Worm (Caenorhabditis elegans) whole organism, midembryonic: Measurements from ENCODE around the gene Y47D3A.34.
A peak's percentile ranks its signal among the peaks of the same experiment; 100 is the strongest.

Experiments used
- T22C8.4 ChIP-seq: fragments of 200-800 bp; sonication (Bioruptor generic); IDR thresholded peaks from 2 replicates; pipeline ENCODE4 v1.3.6; 2022; ENCODE audit warnings: missing genetic modification characterization, missing compliant biosample characterization
- cog-1 ChIP-seq: sonication (generic microtip); optimal IDR thresholded peaks from 2 replicates; lab custom pipeline; 2016; ENCODE audit warnings: missing genetic modification characterization, missing compliant biosample characterization
- flt-1 ChIP-seq: fragments of 200-800 bp; sonication (Bioruptor generic); IDR thresholded peaks from 2 replicates; pipeline ENCODE4 v1.3.6; 2022; ENCODE audit warnings: missing genetic modification characterization, missing compliant biosample characterization
- klf-2 ChIP-seq: fragments of 200-800 bp; sonication (Bioruptor generic); conservative IDR thresholded peaks from 2 replicates; pipeline ENCODE4 v1.3.6; 2022; ENCODE audit warnings: missing genetic modification reagents, missing genetic modification characterization, missing compliant biosample characterization
- med-1 ChIP-seq: sonication (generic microtip); optimal IDR thresholded peaks from 2 replicates; lab custom pipeline; 2017; ENCODE audit warnings: missing genetic modification characterization, mild to moderate bottlenecking, missing compliant biosample characterization, antibody characterized with exemption, missing genetic modification reagents; ENCODE audit not compliant: insufficient read depth
- ref-1 ChIP-seq: fragments of 200-800 bp; sonication (Bioruptor generic); conservative IDR thresholded peaks from 2 replicates; pipeline ENCODE4 v1.3.6; 2022; ENCODE audit warnings: missing genetic modification reagents, missing genetic modification characterization, missing compliant biosample characterization
- tab-1 ChIP-seq: fragments of 200-800 bp; sonication (Bioruptor generic); IDR thresholded peaks from 2 replicates; pipeline ENCODE4 v1.3.6; 2022; ENCODE audit warnings: missing genetic modification characterization, missing compliant biosample characterization
- ztf-23 ChIP-seq: fragments of 200-800 bp; sonication (Bioruptor generic); IDR thresholded peaks from 2 replicates; pipeline ENCODE4 v1.3.6; 2022; ENCODE audit warnings: missing genetic modification reagents, missing genetic modification characterization, missing compliant biosample characterization
- ztf-29 ChIP-seq: fragments of 200-800 bp; sonication (Bioruptor generic); IDR thresholded peaks from 2 replicates; pipeline ENCODE4 v1.3.6; 2022; ENCODE audit warnings: missing genetic modification reagents, missing genetic modification characterization, missing compliant biosample characterization

Gene Y47D3A.34

DNA sequence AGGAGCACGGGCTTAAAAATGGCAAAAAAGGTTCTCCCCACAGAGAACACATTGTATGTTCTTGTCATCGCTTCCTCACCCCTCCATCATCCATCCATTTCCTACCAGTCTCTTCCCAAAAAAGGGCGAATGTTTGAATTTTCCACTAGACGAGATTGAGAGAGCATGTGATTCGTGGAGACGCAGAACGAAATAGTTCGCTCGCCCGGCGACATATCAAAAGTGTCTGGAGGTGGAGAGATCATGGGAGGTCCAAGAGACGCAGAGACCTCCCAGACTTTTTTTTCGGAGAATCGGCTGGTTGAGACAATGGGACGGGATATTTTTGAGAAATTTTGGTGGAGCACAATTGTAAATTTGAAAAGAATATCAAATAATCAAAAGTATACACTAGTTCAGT lies 26.3 kb downstream of the Y47D3A.34 start:
- TF ChIP-seq klf-2 (GFP tag; lab: Robert Waterston, UW) (no peak), med-1 (GFP tag; lab: Kevin White, UChicago) (no peak), flt-1 (GFP tag; lab: Robert Waterston, UW) (no peak), ztf-29 (GFP tag; lab: Robert Waterston, UW) (no peak), T22C8.4 (GFP tag; lab: Robert Waterston, UW) (no peak), ztf-23 (GFP tag; lab: Robert Waterston, UW) (no peak), tab-1 (GFP tag; lab: Robert Waterston, UW) (no peak), cog-1 (tag; lab: Kevin White, UChicago) (no peak), ref-1 (GFP tag; lab: Robert Waterston, UW) (no peak)

DNA sequence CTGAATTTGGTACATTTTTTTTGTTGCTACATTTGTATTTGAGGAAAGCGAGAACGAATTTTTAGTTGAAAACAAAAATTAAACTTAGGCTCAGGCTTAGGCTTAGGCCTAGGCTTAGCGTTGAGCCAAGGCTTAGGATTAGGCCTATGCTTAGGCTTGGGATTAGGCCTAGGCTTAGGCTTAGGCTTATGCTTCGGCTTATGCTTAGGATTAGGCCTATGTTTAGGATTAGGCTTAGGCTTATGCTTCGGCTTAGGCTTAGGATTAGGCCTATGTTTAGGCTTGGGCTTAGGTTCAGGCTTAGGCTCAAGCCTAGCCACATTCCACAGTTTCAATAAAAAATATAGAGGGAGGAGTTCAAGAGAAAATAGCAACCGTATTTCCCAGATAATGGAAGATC lies 26.8 kb downstream of the Y47D3A.34 start:
- TF ChIP-seq ztf-29 (GFP tag; lab: Robert Waterston, UW) (peak; percentile 36; the same call in 1 of the 2 replicates), klf-2 (GFP tag; lab: Robert Waterston, UW) (no peak)

DNA sequence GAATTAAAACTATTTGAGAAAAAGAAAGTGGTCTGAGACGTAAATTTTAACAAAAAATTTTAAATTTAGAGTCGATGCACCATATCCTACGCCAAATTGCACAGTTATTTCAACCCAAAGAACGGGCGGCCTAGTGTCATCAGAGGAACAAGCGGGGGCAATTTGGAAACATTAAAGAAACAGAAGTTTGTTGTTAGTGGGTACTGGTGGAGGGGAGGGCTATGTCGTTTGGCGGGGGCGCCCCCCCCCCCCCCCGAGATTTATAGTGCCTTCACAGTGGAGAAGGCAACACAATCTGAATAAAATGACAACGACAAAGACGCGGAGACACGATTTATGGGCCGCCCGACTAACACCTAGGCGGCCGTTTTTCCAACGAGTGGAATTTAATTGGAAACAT lies 27.8 kb downstream of the Y47D3A.34 start:
- no peak for TF ChIP-seq tab-1 (GFP tag; lab: Robert Waterston, UW)
- TF ChIP-seq T22C8.4 (GFP tag; lab: Robert Waterston, UW) = no peak
- no peak for TF ChIP-seq ref-1 (GFP tag; lab: Robert Waterston, UW)
- TF ChIP-seq med-1 (GFP tag; lab: Kevin White, UChicago) = no peak
- TF ChIP-seq cog-1 (tag; lab: Kevin White, UChicago) = no peak
- TF ChIP-seq flt-1 (GFP tag; lab: Robert Waterston, UW) = no peak
- no peak for TF ChIP-seq ztf-29 (GFP tag; lab: Robert Waterston, UW)
- TF ChIP-seq ztf-23 (GFP tag; lab: Robert Waterston, UW) = no peak
- TF ChIP-seq klf-2 (GFP tag; lab: Robert Waterston, UW) = no peak

DNA sequence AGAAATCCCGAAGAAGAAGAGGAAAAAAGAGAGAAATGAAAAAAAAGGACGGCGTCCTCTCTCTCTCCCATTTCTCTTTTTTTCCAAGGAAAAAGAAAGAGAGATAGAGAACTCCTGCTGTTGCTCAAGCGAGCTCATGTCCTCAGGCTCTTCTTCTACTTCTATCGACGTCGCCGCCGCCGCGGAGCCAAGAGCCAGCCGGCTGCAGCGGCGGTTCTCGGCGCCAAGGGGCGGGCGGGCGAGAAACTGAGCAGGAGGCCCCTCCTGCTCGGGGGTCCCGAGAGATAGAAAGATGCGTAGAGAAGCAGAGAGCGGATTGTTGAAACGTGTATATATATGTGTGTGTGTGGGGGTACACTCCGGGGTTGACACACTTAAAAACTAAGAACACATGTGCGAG lies 31.7 kb downstream of the Y47D3A.34 start:
- TF ChIP-seq T22C8.4 (GFP tag; lab: Robert Waterston, UW) = no peak
- no peak for TF ChIP-seq ztf-29 (GFP tag; lab: Robert Waterston, UW)
- no peak for TF ChIP-seq med-1 (GFP tag; lab: Kevin White, UChicago)
- TF ChIP-seq cog-1 (tag; lab: Kevin White, UChicago) = no peak
- no peak for TF ChIP-seq tab-1 (GFP tag; lab: Robert Waterston, UW)
- TF ChIP-seq klf-2 (GFP tag; lab: Robert Waterston, UW) = no peak
- TF ChIP-seq ref-1 (GFP tag; lab: Robert Waterston, UW) = no peak
- TF ChIP-seq ztf-23 (GFP tag; lab: Robert Waterston, UW) = no peak

DNA sequence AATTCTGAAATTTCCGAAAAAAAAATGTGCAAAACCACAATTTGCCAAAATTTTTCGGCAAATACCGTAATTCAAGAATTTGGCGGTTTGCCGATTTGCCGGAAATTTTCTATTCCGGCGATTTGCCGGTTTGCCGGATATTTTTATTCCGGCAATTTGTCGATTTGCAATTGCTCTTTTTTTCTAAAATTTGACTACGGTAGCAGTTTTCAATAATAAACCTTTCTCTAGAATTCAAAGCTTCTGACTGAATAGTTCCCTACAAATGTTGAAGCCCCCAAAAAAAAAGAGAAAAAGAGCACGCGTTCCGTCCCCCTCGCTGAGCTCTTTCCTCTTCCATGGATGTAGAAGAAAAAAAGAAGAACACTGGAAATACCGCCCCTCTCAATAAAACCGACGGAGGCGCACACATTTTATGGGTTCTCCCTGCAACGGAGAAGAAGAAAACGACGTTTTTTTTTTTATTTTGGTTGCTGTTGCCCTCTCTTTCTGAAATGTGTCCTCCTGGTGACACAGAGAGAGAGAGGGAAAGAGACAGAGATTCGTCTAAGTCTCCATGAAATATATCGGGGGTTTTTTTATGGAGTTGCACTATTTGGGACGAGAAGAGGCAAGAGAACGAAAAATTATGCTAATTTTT lies 33.7 kb downstream of the Y47D3A.34 start:
- TF ChIP-seq ref-1 (GFP tag; lab: Robert Waterston, UW) (no peak), T22C8.4 (GFP tag; lab: Robert Waterston, UW) (no peak), cog-1 (tag; lab: Kevin White, UChicago) (no peak), flt-1 (GFP tag; lab: Robert Waterston, UW) (no peak), ztf-29 (GFP tag; lab: Robert Waterston, UW) (no peak), med-1 (GFP tag; lab: Kevin White, UChicago) (no peak)

DNA sequence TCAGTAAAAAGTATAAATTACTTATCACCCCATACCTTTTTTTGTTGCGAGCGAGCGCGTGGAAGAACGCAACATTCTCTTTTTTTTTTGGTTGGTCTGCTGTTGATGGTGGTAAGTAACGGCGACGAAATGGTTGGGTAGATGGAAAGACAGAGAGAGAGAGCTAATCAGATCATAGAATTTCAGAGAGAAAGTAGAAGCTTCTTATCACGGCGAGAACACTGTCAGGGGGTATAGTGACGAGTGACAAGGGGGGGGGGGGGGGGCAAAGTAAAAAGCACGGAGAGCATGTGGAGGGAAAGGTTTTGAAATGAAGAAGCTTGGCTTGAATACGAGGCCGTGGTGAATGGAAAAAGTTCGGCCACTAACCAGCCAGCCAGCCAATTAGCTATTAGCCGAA lies 37.3 kb downstream of the Y47D3A.34 start:
- no peak for TF ChIP-seq cog-1 (tag; lab: Kevin White, UChicago)
- TF ChIP-seq tab-1 (GFP tag; lab: Robert Waterston, UW) = no peak
- no peak for TF ChIP-seq klf-2 (GFP tag; lab: Robert Waterston, UW)
- no peak for TF ChIP-seq ztf-23 (GFP tag; lab: Robert Waterston, UW)
- TF ChIP-seq flt-1 (GFP tag; lab: Robert Waterston, UW) = no peak
- no peak for TF ChIP-seq T22C8.4 (GFP tag; lab: Robert Waterston, UW)
- TF ChIP-seq ztf-29 (GFP tag; lab: Robert Waterston, UW) = no peak
- TF ChIP-seq med-1 (GFP tag; lab: Kevin White, UChicago) = no peak
- TF ChIP-seq ref-1 (GFP tag; lab: Robert Waterston, UW) = no peak

DNA sequence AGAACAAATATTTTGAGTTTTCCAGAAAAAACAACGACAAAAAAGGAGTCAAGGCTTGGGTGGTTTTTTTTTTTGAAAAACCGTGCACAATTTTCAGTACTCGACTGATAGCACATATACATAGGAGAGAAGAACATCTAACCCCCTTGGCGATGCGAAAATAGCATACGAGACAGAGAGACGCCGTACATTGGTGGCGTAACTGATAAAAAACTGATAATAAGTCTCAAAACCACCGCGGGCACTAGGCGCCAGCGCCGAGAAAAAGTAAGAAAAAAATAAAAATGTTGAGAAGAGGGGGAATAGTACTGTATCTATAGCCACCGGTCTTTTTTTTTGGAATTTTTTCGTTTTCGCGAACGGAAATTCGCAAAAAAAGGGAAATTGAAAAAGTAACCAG lies 39.1 kb downstream of the Y47D3A.34 start:
- TF ChIP-seq flt-1 (GFP tag; lab: Robert Waterston, UW) (no peak), ref-1 (GFP tag; lab: Robert Waterston, UW) (no peak), ztf-23 (GFP tag; lab: Robert Waterston, UW) (no peak), tab-1 (GFP tag; lab: Robert Waterston, UW) (no peak), klf-2 (GFP tag; lab: Robert Waterston, UW) (no peak), med-1 (GFP tag; lab: Kevin White, UChicago) (no peak), cog-1 (tag; lab: Kevin White, UChicago) (no peak), ztf-29 (GFP tag; lab: Robert Waterston, UW) (no peak), T22C8.4 (GFP tag; lab: Robert Waterston, UW) (no peak)

DNA sequence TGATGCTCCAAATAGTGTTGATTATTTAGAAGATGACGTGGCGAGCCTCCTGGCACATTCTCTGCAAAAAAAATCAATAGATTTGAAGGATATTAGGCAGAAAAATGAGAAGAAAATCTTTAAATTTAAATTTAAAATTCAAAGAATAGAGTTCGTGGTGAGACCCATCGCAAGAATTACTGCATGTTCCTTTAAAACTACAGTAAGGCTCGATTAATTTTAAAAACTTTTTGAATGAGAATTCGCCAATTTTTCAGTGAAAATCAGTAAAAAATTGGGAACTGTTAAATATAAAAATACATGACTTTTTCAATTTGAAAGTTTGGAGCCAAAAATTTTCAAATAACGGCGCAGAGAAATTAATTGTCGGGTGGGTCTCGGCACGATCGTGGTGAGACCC lies 39.5 kb downstream of the Y47D3A.34 start, which contains the start of gene tra-1:
tra-1 (minus strand) TSS at position 62 of the 400 bp plus-strand sequence.
- TF ChIP-seq ztf-29 (GFP tag; lab: Robert Waterston, UW) = no peak
- no peak for TF ChIP-seq ref-1 (GFP tag; lab: Robert Waterston, UW)
- TF ChIP-seq ztf-23 (GFP tag; lab: Robert Waterston, UW) = no peak
- TF ChIP-seq T22C8.4 (GFP tag; lab: Robert Waterston, UW) = no peak
- TF ChIP-seq tab-1 (GFP tag; lab: Robert Waterston, UW) = no peak

DNA sequence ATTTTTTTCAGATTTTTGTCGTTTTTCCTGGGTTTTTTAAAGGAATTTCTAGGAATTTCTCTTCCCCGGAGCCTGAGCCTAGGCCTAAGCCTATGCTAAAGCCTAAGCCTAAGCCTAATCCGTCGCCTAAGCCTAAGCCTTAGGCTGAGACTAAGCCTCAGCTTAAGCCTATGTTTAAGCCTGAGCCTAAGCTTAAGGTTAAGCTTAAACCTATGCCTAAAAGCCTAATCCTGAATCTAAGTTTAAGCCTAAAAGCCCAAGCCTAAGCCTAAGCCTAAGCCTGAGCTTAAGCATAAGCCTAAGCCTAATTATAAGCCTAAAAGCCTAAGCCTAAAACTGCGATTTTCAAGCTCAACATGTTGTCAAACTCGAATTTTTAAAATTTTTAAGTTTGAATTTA lies 40.5 kb downstream of the Y47D3A.34 start:
- TF ChIP-seq ztf-29 (GFP tag; lab: Robert Waterston, UW) (0 out of 2 replicates have a peak, but pooled peaks have one; percentile 29), tab-1 (GFP tag; lab: Robert Waterston, UW) (no peak)
